Worm (Caenorhabditis elegans) whole organism, L4 larva: ENCODE measurements around the gene sma-2.
A peak's percentile ranks its signal among the peaks of the same experiment; 100 is the strongest.

Source experiments
- R02D3.7 ChIP-seq: fragments of 150-350 bp; sonication (generic microtip); optimal IDR thresholded peaks from 3 replicates; lab custom pipeline; 2014; ENCODE audit warnings: missing biosample characterization, missing genetic modification characterization
- Y75B8A.6 ChIP-seq: fragments of 200-800 bp; sonication (Bioruptor generic); IDR thresholded peaks from 2 replicates; pipeline ENCODE4 v1.3.6; 2022; ENCODE audit warnings: missing genetic modification reagents, missing genetic modification characterization, missing compliant biosample characterization
- aha-1 ChIP-seq: fragments of 150-350 bp; peaks from one replicate; lab custom pipeline; 2014; ENCODE audit warnings: missing biosample characterization, missing genetic modification characterization
- daf-8 ChIP-seq: fragments of 200-800 bp; sonication (Bioruptor generic); IDR thresholded peaks from 2 replicates; pipeline ENCODE4 v1.3.6; 2022; ENCODE audit warnings: missing genetic modification characterization, missing compliant biosample characterization
- dpl-1 ChIP-seq: fragments of 150-350 bp; optimal IDR thresholded peaks from 2 replicates; lab custom pipeline; 2014; ENCODE audit warnings: missing biosample characterization, missing genetic modification reagents, missing genetic modification characterization
- lin-15B ChIP-seq: fragments of 150-350 bp; sonication (generic microtip); optimal IDR thresholded peaks from 3 replicates; lab custom pipeline; 2014; ENCODE audit warnings: missing biosample characterization, missing genetic modification characterization
- nhr-11 ChIP-seq: fragments of 150-350 bp; optimal IDR thresholded peaks from 2 replicates; lab custom pipeline; 2014; ENCODE audit warnings: missing biosample characterization, missing genetic modification characterization
- nhr-237 ChIP-seq: sonication (generic microtip); optimal IDR thresholded peaks from 2 replicates; lab custom pipeline; 2017; ENCODE audit warnings: missing biosample characterization, missing genetic modification characterization
- nhr-28 ChIP-seq: fragments of 150-350 bp; optimal IDR thresholded peaks from 2 replicates; lab custom pipeline; 2014; ENCODE audit warnings: missing biosample characterization, missing genetic modification characterization
- unc-39 ChIP-seq: sonication (generic microtip); optimal IDR thresholded peaks from 2 replicates; lab custom pipeline; 2017; ENCODE audit warnings: missing biosample characterization, missing genetic modification characterization
- ztf-11 ChIP-seq: fragments of 150-350 bp; optimal IDR thresholded peaks from 2 replicates; lab custom pipeline; 2014; ENCODE audit warnings: missing biosample characterization, missing genetic modification characterization

DNA sequence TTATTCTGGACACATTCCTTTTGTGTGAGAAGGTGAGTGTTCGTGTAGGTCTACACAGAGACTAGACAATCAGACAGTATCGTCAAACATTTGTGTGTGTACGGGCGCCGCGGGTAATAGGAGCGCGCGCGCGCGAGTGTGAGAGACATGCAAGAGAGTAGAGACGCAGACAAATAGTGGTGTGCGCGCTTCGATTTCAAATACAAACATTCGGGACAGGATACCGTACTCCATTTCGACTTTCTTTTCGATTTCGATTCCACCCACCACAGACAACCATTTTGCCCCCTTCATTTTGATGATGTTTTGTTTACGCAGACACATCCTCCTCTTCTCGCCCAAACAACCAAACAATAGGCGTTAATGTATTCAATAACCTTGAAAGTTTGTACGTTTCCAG lies 45.3 kb downstream of the sma-2 start:
- TF ChIP-seq nhr-11 (tag; lab: Kevin White, UChicago) = peak; percentile 36
- TF ChIP-seq ztf-11 (tag; lab: Kevin White, UChicago) = no peak
- no peak for TF ChIP-seq daf-8 (GFP tag; lab: Robert Waterston, UW)
- peak; percentile 47 for TF ChIP-seq dpl-1
- TF ChIP-seq aha-1 = peak; percentile 93
- TF ChIP-seq lin-15B (tag; lab: Kevin White, UChicago) = no peak
- TF ChIP-seq Y75B8A.6 (GFP tag; lab: Robert Waterston, UW) = 0 out of 2 replicates have a peak, but pooled peaks have one; percentile 21
- TF ChIP-seq unc-39 (tag; lab: Kevin White, UChicago) = no peak
- TF ChIP-seq nhr-237 = no peak
- TF ChIP-seq nhr-28 (tag; lab: Kevin White, UChicago) = peak; percentile 99
- TF ChIP-seq R02D3.7 (tag; lab: Kevin White, UChicago) = no peak
